Fruit fly (Drosophila melanogaster) whole organism, embryonic: ENCODE data around the gene CG12362.

Experiments
- Asciz ChIP-seq: fragments of 200-800 bp; sonication (Bioruptor generic); optimal IDR thresholded peaks from 2 replicates; lab custom pipeline; 2017; ENCODE audit warnings: missing biosample characterization, mild to moderate bottlenecking, missing genetic modification characterization, missing genetic modification reagents
- Awh ChIP-seq: fragments of 200-800 bp; sonication (Bioruptor generic); IDR thresholded peaks from 2 replicates; pipeline ENCODE4, ENCODE4 v1.3.6; 2022; ENCODE audit warnings: missing biosample characterization, missing genetic modification characterization
- CG11247 ChIP-seq: fragments of 200-800 bp; sonication (Bioruptor generic); IDR thresholded peaks from 2 replicates; pipeline ENCODE4 v1.3.6; 2022; ENCODE audit warnings: missing biosample characterization, missing genetic modification characterization
- CG13424 ChIP-seq: fragments of 200-800 bp; sonication (Bioruptor generic); optimal IDR thresholded peaks from 2 replicates; lab custom pipeline; 2019; ENCODE audit warnings: missing biosample characterization, mild to moderate bottlenecking, missing genetic modification characterization, moderate library complexity
- CG15479 ChIP-seq: fragments of 200-800 bp; sonication (Bioruptor generic); optimal IDR thresholded peaks from 3 replicates; lab custom pipeline; 2019; ENCODE audit warnings: missing biosample characterization, mild to moderate bottlenecking, missing genetic modification characterization, moderate library complexity
- CG33557 ChIP-seq: fragments of 200-800 bp; sonication (Bioruptor generic); optimal IDR thresholded peaks from 2 replicates; lab custom pipeline; 2019; ENCODE audit warnings: missing biosample characterization, mild to moderate bottlenecking, missing genetic modification characterization, moderate library complexity
- CG6272 ChIP-seq: fragments of 200-800 bp; sonication (Bioruptor generic); IDR thresholded peaks from 2 replicates; pipeline ENCODE4 v1.3.6; 2022; ENCODE audit warnings: missing biosample characterization, missing genetic modification characterization
- CG7963 ChIP-seq: fragments of 200-800 bp; sonication (Bioruptor generic); IDR thresholded peaks from 3 replicates; pipeline ENCODE4 v1.3.6; 2022; ENCODE audit warnings: missing biosample characterization, missing genetic modification characterization; ENCODE audit not compliant: partially characterized antibody
- CG8290 ChIP-seq, 3 experiments: fragments of 200-800 bp; sonication (Bioruptor generic); optimal IDR thresholded peaks; 2 replicates each; lab custom pipeline; 2016 to 2019; ENCODE audit warnings: missing biosample characterization in 3 of 3, missing genetic modification characterization in 3 of 3, mild to moderate bottlenecking in 2 of 3, moderate library complexity in 1 of 3
- CG9817 ChIP-seq: fragments of 200-800 bp; sonication (Bioruptor generic); optimal IDR thresholded peaks from 2 replicates; lab custom pipeline; 2018; ENCODE audit warnings: missing biosample characterization, mild to moderate bottlenecking, missing genetic modification characterization, moderate library complexity
- CHES-1-like ChIP-seq: fragments of 200-800 bp; sonication (Bioruptor generic); optimal IDR thresholded peaks from 2 replicates; lab custom pipeline; 2016; ENCODE audit warnings: missing biosample characterization, missing genetic modification characterization
- CoRest ChIP-seq: fragments of 200-800 bp; sonication (Bioruptor generic); optimal IDR thresholded peaks from 3 replicates; lab custom pipeline; 2018; ENCODE audit warnings: missing biosample characterization, mild to moderate bottlenecking, missing genetic modification characterization, moderate library complexity
- Doc2 ChIP-seq: fragments of 200-800 bp; sonication (Bioruptor generic); IDR thresholded peaks from 2 replicates; pipeline ENCODE4 v1.3.6; 2022; ENCODE audit warnings: missing biosample characterization, missing genetic modification characterization
- Drgx ChIP-seq: fragments of 200-800 bp; sonication (Bioruptor generic); IDR thresholded peaks from 2 replicates; pipeline ENCODE4 v1.3.6; 2022; ENCODE audit warnings: missing biosample characterization, missing genetic modification characterization
- Ets65A ChIP-seq: fragments of 200-800 bp; sonication (Bioruptor generic); peaks from one replicate; lab custom pipeline; 2016; ENCODE audit warnings: missing biosample characterization, missing genetic modification characterization
- GATAe ChIP-seq: fragments of 200-800 bp; sonication (Bioruptor generic); conservative IDR thresholded peaks from 2 replicates; pipeline ENCODE4 v1.3.6; 2022; ENCODE audit warnings: missing biosample characterization, missing genetic modification characterization
- Lpt ChIP-seq: fragments of >200 bp; optimal IDR thresholded peaks from 2 replicates; lab custom pipeline; 2018; ENCODE audit warnings: missing biosample characterization, missing genetic modification characterization
- Rfx ChIP-seq: fragments of 200-800 bp; sonication (Bioruptor generic); IDR thresholded peaks from 2 replicates; pipeline ENCODE4 v1.3.6; 2022; ENCODE audit warnings: missing biosample characterization, missing genetic modification characterization
- Sox102F ChIP-seq: fragments of 200-800 bp; sonication (Bioruptor generic); optimal IDR thresholded peaks from 2 replicates; lab custom pipeline; 2018; ENCODE audit warnings: missing biosample characterization, mild to moderate bottlenecking, missing genetic modification characterization, moderate library complexity
- Sry-β ChIP-seq: fragments of 200-800 bp; sonication (Bioruptor generic); optimal IDR thresholded peaks from 2 replicates; lab custom pipeline; 2018; ENCODE audit warnings: missing biosample characterization, mild to moderate bottlenecking, missing genetic modification characterization, moderate library complexity
- Xrp1 ChIP-seq: fragments of 200-800 bp; sonication (Bioruptor generic); IDR thresholded peaks from 2 replicates; pipeline ENCODE4 v1.3.6; 2022; ENCODE audit warnings: missing biosample characterization, missing genetic modification characterization
- az2 ChIP-seq: fragments of 200-800 bp; sonication (Bioruptor generic); optimal IDR thresholded peaks from 3 replicates; lab custom pipeline; 2016; ENCODE audit warnings: missing biosample characterization, missing genetic modification characterization
- bbx ChIP-seq: fragments of 200-800 bp; sonication (Bioruptor generic); IDR thresholded peaks from 2 replicates; pipeline ENCODE4 v1.3.6; 2022; ENCODE audit warnings: missing biosample characterization, missing genetic modification characterization; ENCODE audit not compliant: partially characterized antibody
- bcd ChIP-seq: fragments of 200-800 bp; sonication (Bioruptor generic); optimal IDR thresholded peaks from 2 replicates; lab custom pipeline; 2017; ENCODE audit warnings: missing biosample characterization, mild to moderate bottlenecking, missing genetic modification characterization
- chinmo ChIP-seq: fragments of 200-800 bp; sonication (Bioruptor generic); IDR thresholded peaks from 4 replicates; pipeline ENCODE4 v1.3.6; 2022; ENCODE audit warnings: missing biosample characterization, missing genetic modification characterization; ENCODE audit not compliant: partially characterized antibody
- dpn ChIP-seq, 2 experiments: fragments of 200-800 bp; sonication (Bioruptor generic); optimal IDR thresholded peaks; 3 replicates each; lab custom pipeline; 2016; ENCODE audit warnings: missing biosample characterization in 2 of 2, missing genetic modification characterization in 2 of 2
- ewg ChIP-seq: fragments of 200-800 bp; sonication (Bioruptor generic); optimal IDR thresholded peaks from 3 replicates; lab custom pipeline; 2017; ENCODE audit warnings: mild to moderate bottlenecking, missing biosample characterization, missing genetic modification reagents, missing genetic modification characterization
- fd3F ChIP-seq: fragments of 200-800 bp; sonication (Bioruptor generic); optimal IDR thresholded peaks from 2 replicates; lab custom pipeline; 2018; ENCODE audit warnings: missing biosample characterization, mild to moderate bottlenecking, missing genetic modification characterization, moderate library complexity
- gem ChIP-seq: fragments of 200-800 bp; sonication (Bioruptor generic); optimal IDR thresholded peaks from 2 replicates; lab custom pipeline; 2019; ENCODE audit warnings: missing biosample characterization, mild to moderate bottlenecking, missing genetic modification characterization, moderate library complexity
- grn ChIP-seq: fragments of 200-800 bp; sonication (Bioruptor generic); optimal IDR thresholded peaks from 3 replicates; lab custom pipeline; 2017; ENCODE audit warnings: missing biosample characterization, missing genetic modification characterization
- inv ChIP-seq: fragments of 200-800 bp; sonication (Bioruptor generic); IDR thresholded peaks from 2 replicates; pipeline ENCODE4 v1.3.6; 2022; ENCODE audit warnings: missing biosample characterization, missing genetic modification characterization; ENCODE audit not compliant: partially characterized antibody
- kni ChIP-seq: fragments of 200-800 bp; sonication (Bioruptor generic); optimal IDR thresholded peaks from 3 replicates; lab custom pipeline; 2017; ENCODE audit warnings: mild to moderate bottlenecking, missing biosample characterization, missing genetic modification reagents, missing genetic modification characterization
- pb ChIP-seq: fragments of 200-800 bp; sonication (Bioruptor generic); optimal IDR thresholded peaks from 3 replicates; lab custom pipeline; 2016; ENCODE audit warnings: missing biosample characterization, missing genetic modification characterization
- pita ChIP-seq: fragments of 200-800 bp; sonication (Bioruptor generic); optimal IDR thresholded peaks from 2 replicates; lab custom pipeline; 2017; ENCODE audit warnings: missing biosample characterization, mild to moderate bottlenecking, missing genetic modification characterization
- pnt ChIP-seq: fragments of 200-800 bp; sonication (Bioruptor generic); optimal IDR thresholded peaks from 3 replicates; lab custom pipeline; 2016; ENCODE audit warnings: missing biosample characterization, missing genetic modification characterization
- prd ChIP-seq, 3 experiments: fragments of >200 bp in 2 of 3; fragments of 200-800 bp in 1 of 3; sonication (Bioruptor generic) in 1 of 3; optimal IDR thresholded peaks in 2 of 3; IDR thresholded peaks in 1 of 3; 2 replicates in 2 of 3; 3 replicates in 1 of 3; pipeline versions ENCODE4 v1.3.6 to Lab custom; 2017 to 2022; ENCODE audit warnings: missing biosample characterization in 1 of 3, missing genetic modification characterization in 1 of 3
- psq ChIP-seq: fragments of 200-800 bp; sonication (Bioruptor generic); optimal IDR thresholded peaks from 2 replicates; lab custom pipeline; 2017; ENCODE audit warnings: missing biosample characterization, missing genetic modification characterization
- row ChIP-seq: fragments of 200-800 bp; sonication (Bioruptor generic); IDR thresholded peaks from 3 replicates; pipeline ENCODE4 v1.3.6; 2022; ENCODE audit warnings: missing biosample characterization, missing genetic modification characterization
- sens ChIP-seq: fragments of 200-800 bp; sonication (Bioruptor generic); peaks from one replicate; lab custom pipeline; 2016; ENCODE audit warnings: missing biosample characterization, missing genetic modification characterization
- sens-2 ChIP-seq: fragments of 200-800 bp; sonication (Bioruptor generic); IDR thresholded peaks from 2 replicates; pipeline ENCODE4 v1.3.6; 2022; ENCODE audit warnings: missing biosample characterization, missing genetic modification characterization
- sr ChIP-seq: fragments of 200-800 bp; sonication (Bioruptor generic); IDR thresholded peaks from 3 replicates; pipeline ENCODE4 v1.3.6; 2022; ENCODE audit warnings: missing biosample characterization, missing genetic modification characterization
- ssp ChIP-seq: fragments of 200-800 bp; sonication (Bioruptor generic); IDR thresholded peaks from 2 replicates; pipeline ENCODE4 v1.3.6; 2022; ENCODE audit warnings: missing biosample characterization, missing genetic modification characterization
- tio ChIP-seq: fragments of 200-800 bp; sonication (Bioruptor generic); optimal IDR thresholded peaks from 2 replicates; lab custom pipeline; 2017; ENCODE audit warnings: missing biosample characterization, missing genetic modification characterization, inconsistent platforms
- vvl ChIP-seq: fragments of 200-800 bp; sonication (Bioruptor generic); IDR thresholded peaks from 2 replicates; pipeline ENCODE4 v1.3.6; 2022; ENCODE audit warnings: missing biosample characterization, missing genetic modification characterization
- wor ChIP-seq: fragments of 200-800 bp; sonication (Bioruptor generic); IDR thresholded peaks from 2 replicates; pipeline ENCODE4 v1.3.6; 2022; ENCODE audit warnings: missing biosample characterization, missing genetic modification characterization
- zfh1 ChIP-seq: fragments of 200-800 bp; sonication (Bioruptor generic); IDR thresholded peaks from 3 replicates; pipeline ENCODE4 v1.3.6; 2022; ENCODE audit warnings: missing biosample characterization, missing genetic modification characterization

Gene CG12362

dm6 chr3L:10442486-10442885 lies 29.9 kb downstream of the CG12362 start (continued):
- TF ChIP-seq grn (GFP tag; lab: Kevin White, UChicago) (peak; percentile 62), dpn (GFP tag; optimal IDR thresholded peaks at IDR 0.05; lab: Kevin White, UChicago) (no peak)

DNA sequence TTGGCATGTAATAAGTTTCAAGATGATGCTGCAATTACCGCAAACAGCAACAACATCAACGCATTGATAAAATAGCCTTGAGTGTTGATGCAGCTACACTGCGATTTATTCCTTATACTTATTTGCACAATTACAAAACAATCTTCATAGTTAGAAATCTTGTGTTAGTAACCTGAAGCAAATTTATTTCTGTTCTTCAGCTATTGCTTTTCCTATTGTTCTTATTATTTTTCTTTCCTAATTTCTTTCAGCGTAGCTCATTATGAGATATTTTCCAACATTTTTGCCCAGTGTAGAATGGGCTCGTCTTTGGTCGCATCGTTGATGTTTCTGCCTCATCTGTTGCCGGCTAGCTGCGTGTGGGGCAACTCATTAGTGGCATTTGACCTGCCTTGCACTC lies 31.3 kb downstream of the CG12362 start:
- TF ChIP-seq Sox102F (GFP tag; lab: Kevin White, UChicago): peak; percentile 8
- peak; percentile 59; the same call in 1 of the 2 replicates for TF ChIP-seq Drgx
- no peak for TF ChIP-seq Sry-β (GFP tag; lab: Kevin White, UChicago)
- TF ChIP-seq gem: peak; percentile 21
- 0 out of 2 replicates have a peak, but pooled peaks have one; percentile 13 for TF ChIP-seq Xrp1 (GFP tag; lab: Robert Waterston, UW)
- TF ChIP-seq kni (GFP tag; lab: Kevin White, UChicago): no peak
- TF ChIP-seq prd (optimal IDR thresholded peaks at IDR 0.05; lab: Kevin White, UChicago): no peak
- peak; percentile 39; the same call in 1 of the 3 replicates for TF ChIP-seq prd (GFP tag; IDR thresholded peaks at IDR 0.05; lab: Robert Waterston, UW)

- TF ChIP-seq wor (GFP tag; lab: Robert Waterston, UW) (0 out of 2 replicates have a peak, but pooled peaks have one; percentile 12), Ets65A (peak; percentile 83), pb (GFP tag; lab: Kevin White, UChicago) (no peak), CG7963 (GFP tag; lab: Robert Waterston, UW) (no peak), Drgx (peak; percentile 65), row (0 out of 3 replicates have a peak, but pooled peaks have one; percentile 12), Awh (0 out of 2 replicates have a peak, but pooled peaks have one; percentile 14), ssp (0 out of 2 replicates have a peak, but pooled peaks have one; percentile 17), tio (no peak)
Observed at dm6 chr3L:10446998-10447397, 34.4 kb downstream of the CG12362 start.

DNA sequence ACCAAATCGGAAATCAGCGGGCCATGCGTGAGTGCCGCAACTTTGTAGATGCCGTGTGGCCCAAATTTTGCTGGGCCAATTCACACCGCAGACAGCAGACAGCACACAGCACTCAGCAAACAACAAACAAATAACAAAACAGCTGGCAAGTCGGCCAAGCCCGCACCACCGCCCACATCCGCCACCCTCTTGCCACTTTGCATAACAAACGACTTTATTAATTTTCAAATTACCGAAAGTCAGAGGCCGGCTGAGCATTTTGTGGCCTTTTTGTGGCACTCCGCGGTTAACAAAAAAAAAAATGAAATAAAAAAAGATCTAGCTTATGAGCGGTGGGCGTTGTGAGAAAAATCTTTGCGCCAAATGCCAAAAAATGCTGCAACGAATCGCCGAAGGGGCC lies 37.1 kb downstream of the CG12362 start:
- no peak for TF ChIP-seq bbx
- TF ChIP-seq GATAe (GFP tag; lab: Robert Waterston, UW): no peak
- TF ChIP-seq az2: no peak
- TF ChIP-seq CG15479 (GFP tag; lab: Kevin White, UChicago): no peak
- TF ChIP-seq Rfx (GFP tag; lab: Robert Waterston, UW): no peak
- TF ChIP-seq inv: no peak
- no peak for TF ChIP-seq bcd
- TF ChIP-seq CHES-1-like (GFP tag; lab: Kevin White, UChicago): no peak
- TF ChIP-seq pnt: no peak
- no peak for TF ChIP-seq pita (GFP tag; lab: Kevin White, UChicago)
- no peak for TF ChIP-seq psq (GFP tag; lab: Kevin White, UChicago)
- no peak for TF ChIP-seq CG33557 (GFP tag; lab: Kevin White, UChicago)
- TF ChIP-seq CG6272 (GFP tag; lab: Robert Waterston, UW): no peak
- no peak for TF ChIP-seq Lpt
- TF ChIP-seq vvl (GFP tag; lab: Robert Waterston, UW): peak; percentile 65
- TF ChIP-seq sens: peak; percentile 53
- TF ChIP-seq sens-2: no peak
- no peak for TF ChIP-seq Doc2 (GFP tag; lab: Robert Waterston, UW)
- 0 out of 3 replicates have a peak, but pooled peaks have one; percentile 21 for TF ChIP-seq zfh1
- TF ChIP-seq CG13424 (tag; lab: Kevin White, UChicago): no peak
- no peak for TF ChIP-seq CoRest (tag; lab: Kevin White, UChicago)
- TF ChIP-seq fd3F: no peak
- TF ChIP-seq CG11247: no peak
- peak; percentile 57; the same call in 1 of the 3 replicates for TF ChIP-seq sr
- TF ChIP-seq CG8290 (GFP tag; optimal IDR thresholded peaks at IDR 0.05; lab: Kevin White, UChicago): no peak
- TF ChIP-seq CG8290 (tag; optimal IDR thresholded peaks at IDR 0.05; lab: Kevin White, UChicago): no peak
- TF ChIP-seq Asciz (GFP tag; lab: Kevin White, UChicago): no peak
- TF ChIP-seq ewg (GFP tag; lab: Kevin White, UChicago): no peak
- no peak for TF ChIP-seq CG9817
- TF ChIP-seq chinmo: 0 out of 4 replicates have a peak, but pooled peaks have one; percentile 71
